Fruit fly (Drosophila melanogaster): ENCODE data around the gene CG17440.

CG17440 gene

DNA sequence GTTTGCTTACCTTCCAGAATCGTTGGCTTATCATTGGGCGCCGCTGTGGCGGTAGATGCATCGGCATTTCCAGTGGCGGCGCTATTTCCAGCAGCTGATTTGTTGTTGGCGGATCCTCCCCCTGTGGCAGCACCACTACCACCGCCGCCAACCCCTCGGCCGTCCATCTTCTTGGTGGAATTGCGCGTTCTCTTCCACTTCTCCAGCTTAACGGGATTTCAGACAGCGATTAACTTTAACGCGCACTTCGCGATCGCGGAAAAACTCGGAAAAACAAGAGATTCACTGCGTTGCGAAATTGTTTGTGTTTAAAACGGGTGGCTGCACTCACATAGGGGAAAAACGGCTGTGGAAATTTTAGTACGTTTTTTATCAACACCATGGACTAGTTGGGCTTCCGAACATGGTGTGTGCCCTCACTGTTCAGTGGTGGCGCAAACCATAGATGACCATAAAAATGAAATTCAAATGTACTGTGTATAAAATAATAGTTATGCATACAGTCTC lies 13.1 kb upstream of the CG17440 start, which contains the start of gene c11.1 (continued):
- TF ChIP-seq CG15479 (GFP tag; optimal IDR thresholded peaks at IDR 0.05) (peak; percentile 83), chinmo (GFP tag; IDR thresholded peaks at IDR 0.05; ENCODE audit: partially characterized antibody) (peak; percentile 72; the same call in 2 of the 4 replicates), slbo (GFP tag; IDR thresholded peaks at IDR 0.05) (peak; percentile 56), stwl (tag; optimal IDR thresholded peaks at IDR 0.05) (peak; percentile 11), CG17568 (GFP tag; optimal IDR thresholded peaks at IDR 0.05) (no peak), CG30431 (GFP tag; optimal IDR thresholded peaks at IDR 0.05) (no peak), CG4730 (GFP tag; IDR thresholded peaks at IDR 0.05) (no peak), jigr1 (GFP tag; IDR thresholded peaks at IDR 0.05) (no peak), amos (GFP tag; IDR thresholded peaks at IDR 0.05; ENCODE audit: partially characterized antibody) (peak; percentile 40; the same call in 1 of the 2 replicates), gt (GFP tag; IDR thresholded peaks at IDR 0.05) (no peak), tup (GFP tag; optimal IDR thresholded peaks at IDR 0.05) (no peak), HLH54F (GFP tag; optimal IDR thresholded peaks at IDR 0.05) (no peak), unpg (GFP tag; optimal IDR thresholded peaks at IDR 0.05) (no peak), grn (GFP tag; optimal IDR thresholded peaks at IDR 0.05) (no peak), CG31224 (GFP tag; IDR thresholded peaks at IDR 0.05) (no peak), ab (GFP tag; optimal IDR thresholded peaks at IDR 0.05) (no peak), Sry-δ (GFP tag; optimal IDR thresholded peaks at IDR 0.05) (peak; percentile 30), H15 (GFP tag; IDR thresholded peaks at IDR 0.05) (no peak), Dip3 (GFP tag; optimal IDR thresholded peaks at IDR 0.05) (no peak), Max (GFP tag; optimal IDR thresholded peaks at IDR 0.05) (no peak), mld (GFP tag; IDR thresholded peaks at IDR 0.05; ENCODE audit: partially characterized antibody) (no peak), CG6683 (GFP tag; optimal IDR thresholded peaks at IDR 0.05) (no peak), CG11560 (tag; IDR thresholded peaks at IDR 0.05) (peak; percentile 42; the same call in 1 of the 3 replicates), repo (GFP tag; optimal IDR thresholded peaks at IDR 0.05) (no peak), CG15269 (tag; optimal IDR thresholded peaks at IDR 0.05) (no peak), ewg (GFP tag; optimal IDR thresholded peaks at IDR 0.05) (no peak), H2.0 (GFP tag; IDR thresholded peaks at IDR 0.05) (no peak), pzg (GFP tag; optimal IDR thresholded peaks at IDR 0.05) (peak; percentile 83), ara (GFP tag; IDR thresholded peaks at IDR 0.05) (no peak), kah (GFP tag; optimal IDR thresholded peaks at IDR 0.05) (no peak), CG3065 (GFP tag; optimal IDR thresholded peaks at IDR 0.05) (no peak), CG8388 (GFP tag; optimal IDR thresholded peaks at IDR 0.05) (no peak), Hmx (GFP tag; optimal IDR thresholded peaks at IDR 0.05) (no peak), D19A (tag; optimal IDR thresholded peaks at IDR 0.05) (no peak), CG11247 (GFP tag; IDR thresholded peaks at IDR 0.05) (no peak), trh (GFP tag; optimal IDR thresholded peaks at IDR 0.05) (no peak), CG9817 (tag; optimal IDR thresholded peaks at IDR 0.05) (no peak), fru (optimal IDR thresholded peaks at IDR 0.05) (no peak), Deaf1 (tag; optimal IDR thresholded peaks at IDR 0.05) (no peak), HmgD (GFP tag; optimal IDR thresholded peaks at IDR 0.05) (peak; percentile 49), Meics (GFP tag; optimal IDR thresholded peaks at IDR 0.05) (no peak), dm (GFP tag; optimal IDR thresholded peaks at IDR 0.05) (no peak), CG14860 (GFP tag; IDR thresholded peaks at IDR 0.05; ENCODE audit: partially characterized antibody) (no peak), CG8924 (tag; optimal IDR thresholded peaks at IDR 0.05) (peak; percentile 14), Sry-β (GFP tag; optimal IDR thresholded peaks at IDR 0.05) (no peak), CG1792 (GFP tag; optimal IDR thresholded peaks at IDR 0.05) (no peak), CG18011 (GFP tag; optimal IDR thresholded peaks at IDR 0.05) (no peak), vnd (GFP tag; IDR thresholded peaks at IDR 0.05; ENCODE audit: partially characterized antibody) (no peak), CG43689 (GFP tag; IDR thresholded peaks at IDR 0.05) (no peak), CG1647 (GFP tag; optimal IDR thresholded peaks at IDR 0.05) (no peak), Ets97D (GFP tag; optimal IDR thresholded peaks at IDR 0.05) (peak; percentile 44)
